Worm (Caenorhabditis elegans): ENCODE measurements around the gene lury-1.
"Not testable (repeated sequence)": the region's sequence is repeated elsewhere in the genome, so short reads cannot be mapped to it uniquely, and the experiment has no call there.

DNA sequence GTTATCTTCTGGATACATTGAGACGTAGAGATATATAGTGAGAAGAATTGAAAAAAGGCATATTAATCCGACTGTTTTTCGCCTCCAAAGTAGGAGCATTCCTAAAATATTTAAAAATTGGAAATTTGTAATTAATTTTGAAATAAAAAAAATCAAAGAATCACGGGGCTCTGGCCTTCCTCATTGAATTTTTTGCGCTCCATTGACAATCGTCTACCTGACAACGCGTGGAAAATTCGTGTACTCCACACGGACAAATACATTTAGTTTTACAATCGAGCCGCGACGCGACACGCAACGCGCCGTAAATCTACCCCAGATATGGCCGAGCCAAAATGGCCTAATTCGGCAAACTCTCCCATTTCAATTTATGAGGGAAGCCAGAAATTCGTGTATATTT lies 9.1 kb upstream of the lury-1 start, which contains the start of gene gly-11:
- not testable (repeated sequence) for TF ChIP-seq him-1, W03F9.2 (tag; optimal IDR thresholded peaks at IDR 0.05)
